Worm (Caenorhabditis elegans) whole organism, midembryonic: ENCODE measurements around the gene nas-1.

Experiments used
- T22C8.4 ChIP-seq: fragments of 200-800 bp; sonication (Bioruptor generic); IDR thresholded peaks from 2 replicates; pipeline ENCODE4 v1.3.6; 2022; ENCODE audit warnings: missing genetic modification characterization, missing compliant biosample characterization
- cog-1 ChIP-seq: sonication (generic microtip); optimal IDR thresholded peaks from 2 replicates; lab custom pipeline; 2016; ENCODE audit warnings: missing genetic modification characterization, missing compliant biosample characterization
- flt-1 ChIP-seq: fragments of 200-800 bp; sonication (Bioruptor generic); IDR thresholded peaks from 2 replicates; pipeline ENCODE4 v1.3.6; 2022; ENCODE audit warnings: missing genetic modification characterization, missing compliant biosample characterization
- klf-2 ChIP-seq: fragments of 200-800 bp; sonication (Bioruptor generic); conservative IDR thresholded peaks from 2 replicates; pipeline ENCODE4 v1.3.6; 2022; ENCODE audit warnings: missing genetic modification reagents, missing genetic modification characterization, missing compliant biosample characterization
- med-1 ChIP-seq: sonication (generic microtip); optimal IDR thresholded peaks from 2 replicates; lab custom pipeline; 2017; ENCODE audit warnings: missing genetic modification characterization, mild to moderate bottlenecking, missing compliant biosample characterization, antibody characterized with exemption, missing genetic modification reagents; ENCODE audit not compliant: insufficient read depth
- ref-1 ChIP-seq: fragments of 200-800 bp; sonication (Bioruptor generic); conservative IDR thresholded peaks from 2 replicates; pipeline ENCODE4 v1.3.6; 2022; ENCODE audit warnings: missing genetic modification reagents, missing genetic modification characterization, missing compliant biosample characterization
- tab-1 ChIP-seq: fragments of 200-800 bp; sonication (Bioruptor generic); IDR thresholded peaks from 2 replicates; pipeline ENCODE4 v1.3.6; 2022; ENCODE audit warnings: missing genetic modification characterization, missing compliant biosample characterization
- ztf-23 ChIP-seq: fragments of 200-800 bp; sonication (Bioruptor generic); IDR thresholded peaks from 2 replicates; pipeline ENCODE4 v1.3.6; 2022; ENCODE audit warnings: missing genetic modification reagents, missing genetic modification characterization, missing compliant biosample characterization
- ztf-29 ChIP-seq: fragments of 200-800 bp; sonication (Bioruptor generic); IDR thresholded peaks from 2 replicates; pipeline ENCODE4 v1.3.6; 2022; ENCODE audit warnings: missing genetic modification reagents, missing genetic modification characterization, missing compliant biosample characterization

The nas-1 gene

ce11 chrIII:13434404-13434803 is 28.8 kb downstream of the nas-1 start, which contains the start of gene F45G2.7:
Gene F45G2.7 (minus strand): TSS chrIII:13434504.
- TF ChIP-seq klf-2 (GFP tag; lab: Robert Waterston, UW) (no peak), T22C8.4 (no peak), ztf-29 (GFP tag; lab: Robert Waterston, UW) (no peak), tab-1 (GFP tag; lab: Robert Waterston, UW) (no peak), ref-1 (GFP tag; lab: Robert Waterston, UW) (no peak), ztf-23 (GFP tag; lab: Robert Waterston, UW) (no peak), flt-1 (GFP tag; lab: Robert Waterston, UW) (no peak), cog-1 (tag; lab: Kevin White, UChicago) (no peak), med-1 (GFP tag; lab: Kevin White, UChicago) (no peak)

- TF ChIP-seq ztf-23 (GFP tag; lab: Robert Waterston, UW) (no peak), ztf-29 (GFP tag; lab: Robert Waterston, UW) (no peak), flt-1 (GFP tag; lab: Robert Waterston, UW) (no peak), klf-2 (GFP tag; lab: Robert Waterston, UW) (no peak), ref-1 (GFP tag; lab: Robert Waterston, UW) (no peak), cog-1 (tag; lab: Kevin White, UChicago) (no peak), med-1 (GFP tag; lab: Kevin White, UChicago) (no peak), T22C8.4 (no peak), tab-1 (GFP tag; lab: Robert Waterston, UW) (no peak)
These were observed 30.0 kb downstream of the nas-1 start, which contains the start of gene F45G2.8 for ce11 chrIII:13435570-13435969. Gene F45G2.8 (minus strand): TSS chrIII:13435670.

ce11 chrIII:13436843-13437242 is 31.2 kb downstream of the nas-1 start, which contains the start of gene F45G2.9:
Gene F45G2.9 (minus strand): TSS chrIII:13436943.
- no peak for TF ChIP-seq ref-1 (GFP tag; lab: Robert Waterston, UW)
- TF ChIP-seq flt-1 (GFP tag; lab: Robert Waterston, UW), result no peak
- no peak for TF ChIP-seq cog-1 (tag; lab: Kevin White, UChicago)
- no peak for TF ChIP-seq ztf-23 (GFP tag; lab: Robert Waterston, UW)
- TF ChIP-seq tab-1 (GFP tag; lab: Robert Waterston, UW), result no peak
- TF ChIP-seq ztf-29 (GFP tag; lab: Robert Waterston, UW), result no peak
- no peak for TF ChIP-seq med-1 (GFP tag; lab: Kevin White, UChicago)
- no peak for TF ChIP-seq klf-2 (GFP tag; lab: Robert Waterston, UW)
- TF ChIP-seq T22C8.4, result no peak

ce11 chrIII:13439415-13439814 is 33.8 kb downstream of the nas-1 start, which contains the start of gene ciao-2B:
Gene ciao-2B (minus strand): TSS chrIII:13439544.
- TF ChIP-seq T22C8.4, result no peak
- TF ChIP-seq med-1 (GFP tag; lab: Kevin White, UChicago), result no peak
- TF ChIP-seq ztf-29 (GFP tag; lab: Robert Waterston, UW), result no peak
- TF ChIP-seq tab-1 (GFP tag; lab: Robert Waterston, UW), result no peak
- TF ChIP-seq ref-1 (GFP tag; lab: Robert Waterston, UW), result no peak
- no peak for TF ChIP-seq klf-2 (GFP tag; lab: Robert Waterston, UW)
- TF ChIP-seq cog-1 (tag; lab: Kevin White, UChicago), result no peak

- TF ChIP-seq flt-1 (GFP tag; lab: Robert Waterston, UW), result peak; percentile 65; the same call in 1 of the 2 replicates
These were observed 41.3 kb downstream of the nas-1 start for ce11 chrIII:13446865-13447264.

- 0 out of 2 replicates have a peak, but pooled peaks have one; percentile 21 for TF ChIP-seq tab-1 (GFP tag; lab: Robert Waterston, UW)
These were observed 42.6 kb downstream of the nas-1 start for ce11 chrIII:13448235-13448634.

ce11 chrIII:13452824-13453223 is 47.2 kb downstream of the nas-1 start:
- TF ChIP-seq flt-1 (GFP tag; lab: Robert Waterston, UW) (no peak), ref-1 (GFP tag; lab: Robert Waterston, UW) (no peak), T22C8.4 (no peak), med-1 (GFP tag; lab: Kevin White, UChicago) (no peak), klf-2 (GFP tag; lab: Robert Waterston, UW) (no peak), tab-1 (GFP tag; lab: Robert Waterston, UW) (no peak), ztf-23 (GFP tag; lab: Robert Waterston, UW) (no peak), cog-1 (tag; lab: Kevin White, UChicago) (no peak), ztf-29 (GFP tag; lab: Robert Waterston, UW) (no peak)

ce11 chrIII:13455207-13455606 is 49.6 kb downstream of the nas-1 start, which contains the start of gene cua-1:
Gene cua-1 (minus strand): TSS chrIII:13455307.
- no peak for TF ChIP-seq flt-1 (GFP tag; lab: Robert Waterston, UW)
- TF ChIP-seq ref-1 (GFP tag; lab: Robert Waterston, UW), result no peak
- TF ChIP-seq ztf-29 (GFP tag; lab: Robert Waterston, UW), result no peak
- TF ChIP-seq cog-1 (tag; lab: Kevin White, UChicago), result no peak
- no peak for TF ChIP-seq T22C8.4
- no peak for TF ChIP-seq med-1 (GFP tag; lab: Kevin White, UChicago)
- no peak for TF ChIP-seq tab-1 (GFP tag; lab: Robert Waterston, UW)
- no peak for TF ChIP-seq klf-2 (GFP tag; lab: Robert Waterston, UW)
- TF ChIP-seq ztf-23 (GFP tag; lab: Robert Waterston, UW), result no peak

- TF ChIP-seq ztf-23 (GFP tag; lab: Robert Waterston, UW), result no peak
- no peak for TF ChIP-seq T22C8.4
- TF ChIP-seq ref-1 (GFP tag; lab: Robert Waterston, UW), result no peak
- no peak for TF ChIP-seq flt-1 (GFP tag; lab: Robert Waterston, UW)
- TF ChIP-seq ztf-29 (GFP tag; lab: Robert Waterston, UW), result no peak
- TF ChIP-seq med-1 (GFP tag; lab: Kevin White, UChicago), result no peak
- no peak for TF ChIP-seq cog-1 (tag; lab: Kevin White, UChicago)
- TF ChIP-seq klf-2 (GFP tag; lab: Robert Waterston, UW), result no peak
- TF ChIP-seq tab-1 (GFP tag; lab: Robert Waterston, UW), result no peak
These were observed 50.2 kb downstream of the nas-1 start for ce11 chrIII:13455816-13456215.
